Worm (Caenorhabditis elegans) whole organism, late embryonic: Measurements from ENCODE around the gene nhr-137.

Source experiments
- C08G9.2 ChIP-seq: sonication (generic microtip); optimal IDR thresholded peaks from 2 replicates; lab custom pipeline; 2016; ENCODE audit warnings: mild to moderate bottlenecking, missing genetic modification characterization, moderate library complexity, missing compliant biosample characterization
- C38D4.7 ChIP-seq: fragments of 200-800 bp; sonication (Bioruptor generic); optimal IDR thresholded peaks from 2 replicates; lab custom pipeline; 2018; ENCODE audit warnings: mild to moderate bottlenecking, missing genetic modification characterization, moderate library complexity, missing compliant biosample characterization
- F13H6.1 ChIP-seq: sonication (generic microtip); optimal IDR thresholded peaks from 2 replicates; lab custom pipeline; 2016; ENCODE audit warnings: missing genetic modification characterization, missing compliant biosample characterization
- K02D7.2 ChIP-seq: sonication (generic microtip); optimal IDR thresholded peaks from 2 replicates; lab custom pipeline; 2017; ENCODE audit warnings: mild to moderate bottlenecking, missing genetic modification characterization, missing compliant biosample characterization
- ama-1 ChIP-seq: fragments of 150-350 bp; optimal IDR thresholded peaks from 2 replicates; lab custom pipeline; 2014
- ceh-2 ChIP-seq: sonication (generic microtip); optimal IDR thresholded peaks from 2 replicates; lab custom pipeline; 2016; ENCODE audit warnings: missing genotype, missing genetic modification characterization, missing compliant biosample characterization
- ceh-31 ChIP-seq: sonication (generic microtip); optimal IDR thresholded peaks from 2 replicates; lab custom pipeline; 2016; ENCODE audit warnings: missing genetic modification characterization, missing compliant biosample characterization
- ceh-48 ChIP-seq: sonication (generic microtip); optimal IDR thresholded peaks from 2 replicates; lab custom pipeline; 2016; ENCODE audit warnings: missing genetic modification characterization, inconsistent platforms, missing compliant biosample characterization
- ceh-6 ChIP-seq: fragments of 200-800 bp; sonication (Bioruptor generic); optimal IDR thresholded peaks from 2 replicates; lab custom pipeline; 2018; ENCODE audit warnings: mild to moderate bottlenecking, missing genetic modification characterization, missing compliant biosample characterization
- che-1 ChIP-seq: sonication (generic microtip); optimal IDR thresholded peaks from 2 replicates; lab custom pipeline; 2016; ENCODE audit warnings: mild to moderate bottlenecking, missing genetic modification characterization, missing compliant biosample characterization
- dmd-4 ChIP-seq: sonication (generic microtip); optimal IDR thresholded peaks from 2 replicates; lab custom pipeline; 2016; ENCODE audit warnings: borderline replicate concordance, missing genetic modification characterization, missing compliant biosample characterization
- dve-1 ChIP-seq: sonication (generic microtip); optimal IDR thresholded peaks from 2 replicates; lab custom pipeline; 2017; ENCODE audit warnings: antibody characterized with exemption, mild to moderate bottlenecking, missing genetic modification characterization, missing compliant biosample characterization
- elt-2 ChIP-seq: sonication (generic microtip); optimal IDR thresholded peaks from 2 replicates; lab custom pipeline; 2016; ENCODE audit warnings: missing genetic modification reagents, missing genetic modification characterization, missing compliant biosample characterization
- elt-4 ChIP-seq: sonication (generic microtip); optimal IDR thresholded peaks from 2 replicates; lab custom pipeline; 2016; ENCODE audit warnings: missing genetic modification characterization, missing compliant biosample characterization
- eyg-1 ChIP-seq: sonication (generic microtip); optimal IDR thresholded peaks from 2 replicates; lab custom pipeline; 2016; ENCODE audit warnings: missing genotype, missing genetic modification characterization, missing compliant biosample characterization
- fkh-6 ChIP-seq: sonication (generic microtip); optimal IDR thresholded peaks from 2 replicates; lab custom pipeline; 2016; ENCODE audit warnings: missing genetic modification characterization, missing compliant biosample characterization
- gmeb-2 ChIP-seq: sonication (generic microtip); optimal IDR thresholded peaks from 2 replicates; lab custom pipeline; 2016; ENCODE audit warnings: missing genetic modification characterization, inconsistent platforms, missing compliant biosample characterization
- hlh-13 ChIP-seq: fragments of 200-800 bp; sonication (Bioruptor generic); optimal IDR thresholded peaks from 2 replicates; lab custom pipeline; 2018; ENCODE audit warnings: mild to moderate bottlenecking, missing genetic modification characterization, missing compliant biosample characterization
- hlh-30 ChIP-seq: sonication (generic microtip); optimal IDR thresholded peaks from 2 replicates; lab custom pipeline; 2017; ENCODE audit warnings: antibody characterized with exemption, missing genetic modification characterization, missing compliant biosample characterization; ENCODE audit not compliant: insufficient read depth
- hlh-8 ChIP-seq: sonication (generic microtip); optimal IDR thresholded peaks from 2 replicates; lab custom pipeline; 2016; ENCODE audit warnings: missing genotype, missing genetic modification characterization, missing compliant biosample characterization
- lim-6 ChIP-seq: sonication (generic microtip); optimal IDR thresholded peaks from 2 replicates; lab custom pipeline; 2016; ENCODE audit warnings: missing genetic modification characterization, missing compliant biosample characterization
- lin-11 ChIP-seq: fragments of 200-800 bp; sonication (Bioruptor generic); optimal IDR thresholded peaks from 2 replicates; lab custom pipeline; 2018; ENCODE audit warnings: mild to moderate bottlenecking, missing genetic modification characterization, missing compliant biosample characterization
- mec-3 ChIP-seq: sonication (generic microtip); optimal IDR thresholded peaks from 2 replicates; lab custom pipeline; 2016; ENCODE audit warnings: borderline replicate concordance, missing genetic modification characterization, missing compliant biosample characterization
- nfya-1 ChIP-seq: sonication (generic microtip); optimal IDR thresholded peaks from 2 replicates; lab custom pipeline; 2017; ENCODE audit warnings: missing genetic modification characterization, mild to moderate bottlenecking, missing compliant biosample characterization, antibody characterized with exemption, moderate library complexity
- nhr-232 ChIP-seq: sonication (generic microtip); optimal IDR thresholded peaks from 2 replicates; lab custom pipeline; 2016; ENCODE audit warnings: missing genetic modification characterization, missing compliant biosample characterization
- odd-2 ChIP-seq: sonication (generic microtip); optimal IDR thresholded peaks from 2 replicates; lab custom pipeline; 2017; ENCODE audit warnings: antibody characterized with exemption, mild to moderate bottlenecking, missing genetic modification characterization, missing compliant biosample characterization
- pag-3 ChIP-seq: sonication (generic microtip); optimal IDR thresholded peaks from 2 replicates; lab custom pipeline; 2016; ENCODE audit warnings: missing compliant biosample characterization, missing genetic modification characterization, borderline replicate concordance
- pat-9 ChIP-seq: fragments of 200-800 bp; sonication (Bioruptor generic); optimal IDR thresholded peaks from 2 replicates; lab custom pipeline; 2018; ENCODE audit warnings: mild to moderate bottlenecking, missing genetic modification characterization, moderate library complexity, missing compliant biosample characterization
- pax-1 ChIP-seq: fragments of 150-350 bp; optimal IDR thresholded peaks from 2 replicates; lab custom pipeline; 2014; ENCODE audit warnings: missing biosample characterization, missing genetic modification characterization
- pha-4 ChIP-seq: fragments of 150-350 bp; optimal IDR thresholded peaks from 2 replicates; lab custom pipeline; 2018; ENCODE audit warnings: missing biosample characterization, missing genetic modification reagents, missing genetic modification characterization
- pros-1 ChIP-seq: fragments of 150-350 bp; optimal IDR thresholded peaks from 2 replicates; lab custom pipeline; 2014; ENCODE audit warnings: missing biosample characterization, missing genetic modification reagents, missing genetic modification characterization
- ref-2 ChIP-seq: sonication (generic microtip); optimal IDR thresholded peaks from 2 replicates; lab custom pipeline; 2016; ENCODE audit warnings: missing genetic modification characterization, missing compliant biosample characterization
- rnt-1 ChIP-seq: sonication (generic microtip); optimal IDR thresholded peaks from 2 replicates; lab custom pipeline; 2016; ENCODE audit warnings: missing genetic modification characterization, missing compliant biosample characterization
- sdc-2 ChIP-seq: sonication (generic microtip); optimal IDR thresholded peaks from 2 replicates; lab custom pipeline; 2016; ENCODE audit warnings: missing genotype, missing genetic modification characterization, missing compliant biosample characterization
- tbx-2 ChIP-seq: sonication (generic microtip); optimal IDR thresholded peaks from 2 replicates; lab custom pipeline; 2016; ENCODE audit warnings: missing genetic modification characterization, missing compliant biosample characterization
- tbx-7 ChIP-seq: sonication (generic microtip); optimal IDR thresholded peaks from 2 replicates; lab custom pipeline; 2016; ENCODE audit warnings: missing genotype, missing genetic modification characterization, missing compliant biosample characterization
- ttx-3 ChIP-seq: sonication (generic microtip); optimal IDR thresholded peaks from 2 replicates; lab custom pipeline; 2016; ENCODE audit warnings: missing genetic modification reagents, missing genetic modification characterization, missing compliant biosample characterization
- unc-42 ChIP-seq: sonication (generic microtip); optimal IDR thresholded peaks from 2 replicates; lab custom pipeline; 2016; ENCODE audit warnings: missing genotype, missing genetic modification characterization, missing compliant biosample characterization
- ztf-16 ChIP-seq: sonication (generic microtip); optimal IDR thresholded peaks from 2 replicates; lab custom pipeline; 2017; ENCODE audit warnings: missing genetic modification characterization, missing compliant biosample characterization

The nhr-137 gene

DNA sequence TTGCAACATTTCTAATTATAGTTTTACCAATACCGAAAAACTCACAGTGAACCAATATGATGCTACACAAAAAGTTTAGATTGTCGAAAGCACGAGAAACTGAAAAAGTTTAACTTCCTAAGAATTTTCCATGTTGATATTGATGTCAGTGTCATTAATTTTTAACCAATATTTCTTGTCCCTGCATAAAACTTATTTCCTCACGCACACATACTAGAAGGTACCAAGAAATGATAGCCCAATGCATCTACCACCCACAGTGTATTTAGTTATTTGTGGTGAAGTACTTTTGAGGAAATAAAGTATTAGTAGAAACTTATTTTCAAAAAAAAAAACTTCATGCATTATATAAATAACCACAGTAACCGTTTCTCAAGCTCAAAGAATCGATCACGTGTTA is 37.4 kb downstream of the nhr-137 start, which contains the start of gene aexr-2:
aexr-2 (minus strand) TSS at position 101 of the 400 bp plus-strand sequence.
- TF ChIP-seq C08G9.2 (no peak), ztf-16 (tag; lab: Kevin White, UChicago) (no peak), ceh-6 (no peak), rnt-1 (tag; lab: Kevin White, UChicago) (no peak), nfya-1 (no peak), hlh-8 (tag; lab: Kevin White, UChicago) (no peak), gmeb-2 (tag; lab: Kevin White, UChicago) (no peak), K02D7.2 (tag; lab: Kevin White, UChicago) (no peak), nhr-232 (tag; lab: Kevin White, UChicago) (no peak), dve-1 (tag; lab: Kevin White, UChicago) (no peak), fkh-6 (tag; lab: Kevin White, UChicago) (no peak), ceh-31 (tag; lab: Kevin White, UChicago) (no peak), che-1 (tag; lab: Kevin White, UChicago) (no peak), ama-1 (lab: Kevin White, UChicago) (no peak), pax-1 (tag; lab: Kevin White, UChicago) (no peak), eyg-1 (no peak), elt-4 (tag; lab: Kevin White, UChicago) (no peak), ceh-2 (tag; lab: Kevin White, UChicago) (no peak), pag-3 (no peak)
- TF ChIP-seq, all 69 proteins: peak for 0

DNA sequence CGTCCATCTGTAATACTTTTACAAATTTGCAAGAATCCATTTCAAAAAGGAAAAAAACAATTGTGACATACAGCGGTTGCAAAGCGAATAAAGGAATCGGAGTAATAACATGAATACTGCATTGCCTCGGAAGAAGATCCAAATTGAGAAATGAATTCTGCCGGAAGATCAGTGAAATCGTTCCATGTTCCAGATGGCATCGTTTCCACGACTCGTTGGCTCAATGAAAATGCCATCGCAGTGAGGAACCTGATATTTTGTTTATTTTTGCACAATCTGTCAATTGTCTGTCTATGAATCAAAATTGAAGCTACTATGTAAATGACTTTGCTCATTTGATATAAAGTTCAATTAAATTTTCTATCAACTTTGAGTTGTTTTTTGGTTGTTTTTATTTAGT is 38.2 kb downstream of the nhr-137 start:
- no peak for TF ChIP-seq ttx-3
- TF ChIP-seq unc-42 (tag; lab: Kevin White, UChicago), result no peak
- TF ChIP-seq sdc-2 (tag; lab: Kevin White, UChicago), result no peak
- no peak for TF ChIP-seq pros-1 (tag; lab: Kevin White, UChicago)
- TF ChIP-seq ceh-48, result no peak
- no peak for TF ChIP-seq C38D4.7 (GFP tag; lab: Kevin White, UChicago)
- TF ChIP-seq hlh-30 (tag; lab: Kevin White, UChicago), result no peak
- TF ChIP-seq pha-4 (tag; lab: Kevin White, UChicago), result no peak
- TF ChIP-seq odd-2, result no peak
- TF ChIP-seq dmd-4 (tag; lab: Kevin White, UChicago), result no peak
- TF ChIP-seq lin-11 (tag; lab: Kevin White, UChicago), result no peak
- no peak for TF ChIP-seq tbx-7 (tag; lab: Kevin White, UChicago)
- TF ChIP-seq hlh-13 (GFP tag; lab: Kevin White, UChicago), result no peak
- TF ChIP-seq ceh-6, result no peak
- TF ChIP-seq ama-1 (lab: Kevin White, UChicago), result no peak
- no peak for TF ChIP-seq pat-9
- no peak for TF ChIP-seq lim-6 (tag; lab: Kevin White, UChicago)
- no peak for TF ChIP-seq F13H6.1 (tag; lab: Kevin White, UChicago)
- no peak for TF ChIP-seq mec-3 (tag; lab: Kevin White, UChicago)
- no peak for TF ChIP-seq hlh-8 (tag; lab: Kevin White, UChicago)

DNA sequence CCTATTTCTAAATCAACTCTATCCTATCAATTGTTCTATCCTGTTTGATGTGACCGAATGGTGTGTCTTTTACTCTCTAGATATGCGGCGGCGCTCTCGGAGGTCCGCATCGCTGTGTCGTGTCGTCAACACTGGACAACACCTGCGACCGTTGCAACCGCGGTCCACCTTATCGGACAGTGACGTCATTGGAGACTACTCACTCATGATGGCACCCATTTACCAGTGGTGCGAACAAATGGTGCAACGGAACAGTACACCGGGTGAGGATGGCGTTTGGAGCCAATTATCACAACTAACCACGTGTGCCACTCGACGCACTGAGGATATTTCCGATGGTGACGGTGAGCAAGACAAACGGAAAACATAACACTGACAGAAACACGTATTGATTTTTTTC is 43.5 kb downstream of the nhr-137 start:
- TF ChIP-seq tbx-2 (tag; lab: Kevin White, UChicago), result peak; percentile 46
- TF ChIP-seq ref-2 (tag; lab: Kevin White, UChicago), result peak; percentile 36
- no peak for TF ChIP-seq ama-1 (lab: Kevin White, UChicago)
- TF ChIP-seq elt-2 (tag; lab: Kevin White, UChicago), result peak; percentile 63
